Worm (Caenorhabditis elegans) whole organism, late embryonic: Measurements from ENCODE around the gene cec-2.

Source experiments
- K02D7.2 ChIP-seq: sonication (generic microtip); optimal IDR thresholded peaks from 2 replicates; lab custom pipeline; 2017; ENCODE audit warnings: mild to moderate bottlenecking, missing genetic modification characterization, missing compliant biosample characterization
- K09A11.1 ChIP-seq: sonication (generic microtip); optimal IDR thresholded peaks from 2 replicates; lab custom pipeline; 2017; ENCODE audit warnings: antibody characterized with exemption, mild to moderate bottlenecking, missing genetic modification characterization, missing compliant biosample characterization; ENCODE audit not compliant: insufficient read depth
- ceh-14 ChIP-seq: sonication (generic microtip); optimal IDR thresholded peaks from 2 replicates; lab custom pipeline; 2016; ENCODE audit warnings: missing genotype, missing genetic modification characterization, missing compliant biosample characterization
- ceh-18 ChIP-seq: sonication (generic microtip); optimal IDR thresholded peaks from 2 replicates; lab custom pipeline; 2016; ENCODE audit warnings: missing genetic modification characterization, missing compliant biosample characterization
- ceh-19 ChIP-seq: fragments of 200-800 bp; sonication (Bioruptor generic); optimal IDR thresholded peaks from 2 replicates; lab custom pipeline; 2018; ENCODE audit warnings: mild to moderate bottlenecking, missing genetic modification characterization, missing compliant biosample characterization
- ceh-2 ChIP-seq: sonication (generic microtip); optimal IDR thresholded peaks from 2 replicates; lab custom pipeline; 2016; ENCODE audit warnings: missing genotype, missing genetic modification characterization, missing compliant biosample characterization
- ceh-24 ChIP-seq: sonication (generic microtip); optimal IDR thresholded peaks from 2 replicates; lab custom pipeline; 2016; ENCODE audit warnings: mild to moderate bottlenecking, missing genetic modification characterization, missing compliant biosample characterization
- ceh-31 ChIP-seq: sonication (generic microtip); optimal IDR thresholded peaks from 2 replicates; lab custom pipeline; 2016; ENCODE audit warnings: missing genetic modification characterization, missing compliant biosample characterization
- ceh-6 ChIP-seq: fragments of 200-800 bp; sonication (Bioruptor generic); optimal IDR thresholded peaks from 2 replicates; lab custom pipeline; 2018; ENCODE audit warnings: mild to moderate bottlenecking, missing genetic modification characterization, missing compliant biosample characterization
- che-1 ChIP-seq: sonication (generic microtip); optimal IDR thresholded peaks from 2 replicates; lab custom pipeline; 2016; ENCODE audit warnings: mild to moderate bottlenecking, missing genetic modification characterization, missing compliant biosample characterization
- dmd-4 ChIP-seq: sonication (generic microtip); optimal IDR thresholded peaks from 2 replicates; lab custom pipeline; 2016; ENCODE audit warnings: borderline replicate concordance, missing genetic modification characterization, missing compliant biosample characterization
- dve-1 ChIP-seq: sonication (generic microtip); optimal IDR thresholded peaks from 2 replicates; lab custom pipeline; 2017; ENCODE audit warnings: antibody characterized with exemption, mild to moderate bottlenecking, missing genetic modification characterization, missing compliant biosample characterization
- elt-4 ChIP-seq: sonication (generic microtip); optimal IDR thresholded peaks from 2 replicates; lab custom pipeline; 2016; ENCODE audit warnings: missing genetic modification characterization, missing compliant biosample characterization
- ets-4 ChIP-seq: sonication (generic microtip); optimal IDR thresholded peaks from 2 replicates; lab custom pipeline; 2016; ENCODE audit warnings: missing genetic modification characterization, missing compliant biosample characterization
- fkh-10 ChIP-seq: fragments of 150-350 bp; optimal IDR thresholded peaks from 2 replicates; lab custom pipeline; 2014; ENCODE audit warnings: missing biosample characterization, missing genetic modification reagents, missing genetic modification characterization
- gmeb-2 ChIP-seq: sonication (generic microtip); optimal IDR thresholded peaks from 2 replicates; lab custom pipeline; 2016; ENCODE audit warnings: missing genetic modification characterization, inconsistent platforms, missing compliant biosample characterization
- hlh-15 ChIP-seq: sonication (generic microtip); optimal IDR thresholded peaks from 2 replicates; lab custom pipeline; 2016; ENCODE audit warnings: missing genetic modification characterization, missing compliant biosample characterization
- hlh-30 ChIP-seq: sonication (generic microtip); optimal IDR thresholded peaks from 2 replicates; lab custom pipeline; 2017; ENCODE audit warnings: antibody characterized with exemption, missing genetic modification characterization, missing compliant biosample characterization; ENCODE audit not compliant: insufficient read depth
- hlh-6 ChIP-seq: sonication (generic microtip); optimal IDR thresholded peaks from 2 replicates; lab custom pipeline; 2016; ENCODE audit warnings: missing genotype, missing genetic modification characterization, missing compliant biosample characterization
- lin-11 ChIP-seq: fragments of 200-800 bp; sonication (Bioruptor generic); optimal IDR thresholded peaks from 2 replicates; lab custom pipeline; 2018; ENCODE audit warnings: mild to moderate bottlenecking, missing genetic modification characterization, missing compliant biosample characterization
- mec-3 ChIP-seq: sonication (generic microtip); optimal IDR thresholded peaks from 2 replicates; lab custom pipeline; 2016; ENCODE audit warnings: borderline replicate concordance, missing genetic modification characterization, missing compliant biosample characterization
- nfya-1 ChIP-seq: sonication (generic microtip); optimal IDR thresholded peaks from 2 replicates; lab custom pipeline; 2017; ENCODE audit warnings: missing genetic modification characterization, mild to moderate bottlenecking, missing compliant biosample characterization, antibody characterized with exemption, moderate library complexity
- nhr-232 ChIP-seq: sonication (generic microtip); optimal IDR thresholded peaks from 2 replicates; lab custom pipeline; 2016; ENCODE audit warnings: missing genetic modification characterization, missing compliant biosample characterization
- pat-9 ChIP-seq: fragments of 200-800 bp; sonication (Bioruptor generic); optimal IDR thresholded peaks from 2 replicates; lab custom pipeline; 2018; ENCODE audit warnings: mild to moderate bottlenecking, missing genetic modification characterization, moderate library complexity, missing compliant biosample characterization
- pax-1 ChIP-seq: fragments of 150-350 bp; optimal IDR thresholded peaks from 2 replicates; lab custom pipeline; 2014; ENCODE audit warnings: missing biosample characterization, missing genetic modification characterization
- pha-4 ChIP-seq: fragments of 150-350 bp; optimal IDR thresholded peaks from 2 replicates; lab custom pipeline; 2018; ENCODE audit warnings: missing biosample characterization, missing genetic modification reagents, missing genetic modification characterization
- ref-2 ChIP-seq: sonication (generic microtip); optimal IDR thresholded peaks from 2 replicates; lab custom pipeline; 2016; ENCODE audit warnings: missing genetic modification characterization, missing compliant biosample characterization
- sox-2 ChIP-seq: fragments of 200-800 bp; sonication (Bioruptor generic); IDR thresholded peaks from 2 replicates; pipeline ENCODE4 v1.3.6; 2022; ENCODE audit warnings: missing genetic modification reagents, missing genetic modification characterization, missing compliant biosample characterization
- sox-4 ChIP-seq: sonication (generic microtip); optimal IDR thresholded peaks from 2 replicates; lab custom pipeline; 2017; ENCODE audit warnings: mild to moderate bottlenecking, missing genetic modification characterization, inconsistent platforms, missing compliant biosample characterization
- tbx-2 ChIP-seq: sonication (generic microtip); optimal IDR thresholded peaks from 2 replicates; lab custom pipeline; 2016; ENCODE audit warnings: missing genetic modification characterization, missing compliant biosample characterization
- ttx-3 ChIP-seq: sonication (generic microtip); optimal IDR thresholded peaks from 2 replicates; lab custom pipeline; 2016; ENCODE audit warnings: missing genetic modification reagents, missing genetic modification characterization, missing compliant biosample characterization
- unc-3 ChIP-seq, 2 experiments: fragments of 200-800 bp in 1 of 2; sonication (Bioruptor generic) in 1 of 2; sonication (generic microtip) in 1 of 2; conservative IDR thresholded peaks in 1 of 2; optimal IDR thresholded peaks in 1 of 2; 2 replicates each; pipeline versions ENCODE4 v1.3.6 to Lab custom; 2016 to 2022; ENCODE audit warnings: missing compliant biosample characterization in 2 of 2, missing genetic modification characterization in 2 of 2, missing genetic modification reagents in 1 of 2
- unc-42 ChIP-seq: sonication (generic microtip); optimal IDR thresholded peaks from 2 replicates; lab custom pipeline; 2016; ENCODE audit warnings: missing genotype, missing genetic modification characterization, missing compliant biosample characterization
- unc-55 ChIP-seq: sonication (generic microtip); optimal IDR thresholded peaks from 2 replicates; lab custom pipeline; 2017; ENCODE audit warnings: missing biosample characterization, missing genetic modification reagents, missing genetic modification characterization
- zip-5 ChIP-seq: sonication (generic microtip); optimal IDR thresholded peaks from 2 replicates; lab custom pipeline; 2016; ENCODE audit warnings: missing genetic modification characterization, missing compliant biosample characterization
- ztf-16 ChIP-seq: sonication (generic microtip); optimal IDR thresholded peaks from 2 replicates; lab custom pipeline; 2017; ENCODE audit warnings: missing genetic modification characterization, missing compliant biosample characterization

cec-2 gene

DNA sequence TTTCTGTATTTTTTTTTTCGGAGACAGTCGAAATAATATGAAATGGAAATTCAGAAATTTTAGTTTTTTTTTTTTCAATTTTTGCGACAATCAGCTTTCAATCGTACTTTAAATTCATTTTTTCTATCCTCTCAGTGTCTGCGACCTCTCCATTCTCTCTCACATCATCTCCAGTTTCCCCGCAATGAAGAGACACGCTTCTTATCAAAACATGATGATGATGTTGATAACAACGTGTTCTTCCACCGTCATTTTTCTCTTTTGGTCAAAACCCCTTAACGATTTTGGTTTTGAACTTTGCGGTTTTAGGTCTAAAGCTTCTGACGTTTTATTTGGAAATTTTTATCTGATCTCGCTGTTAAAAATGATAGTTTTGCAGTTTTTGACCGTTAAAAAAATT, 38.8 kb downstream of the cec-2 start:
- no peak for TF ChIP-seq ref-2
- TF ChIP-seq gmeb-2, result no peak
- TF ChIP-seq unc-55 (GFP tag; lab: Kevin White, UChicago), result no peak
- no peak for TF ChIP-seq che-1 (tag; lab: Kevin White, UChicago)

DNA sequence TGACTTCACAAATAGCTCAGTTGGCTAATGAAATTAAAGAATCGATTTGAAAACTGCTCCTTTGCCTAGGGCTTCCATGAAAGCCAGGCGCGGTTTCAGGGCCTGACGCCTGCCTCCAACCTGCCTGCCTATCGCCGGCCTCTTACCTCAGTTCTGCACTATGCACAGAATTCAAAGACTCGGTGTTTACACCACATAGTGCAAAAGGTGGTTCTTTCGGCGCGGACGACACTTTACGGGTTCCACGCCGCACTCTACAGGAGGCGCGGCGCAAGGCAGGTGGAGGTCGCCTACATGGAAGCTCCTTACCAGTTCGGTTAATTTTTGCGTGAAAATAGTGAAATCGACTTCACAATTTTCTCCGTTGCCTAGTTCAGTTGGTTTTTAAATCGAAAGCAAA, 39.3 kb downstream of the cec-2 start:
- TF ChIP-seq unc-55 (GFP tag; lab: Kevin White, UChicago) (no peak), ceh-24 (tag; lab: Kevin White, UChicago) (no peak), K09A11.1 (tag; lab: Kevin White, UChicago) (no peak), unc-42 (tag; lab: Kevin White, UChicago) (no peak), ceh-31 (no peak), sox-2 (GFP tag; lab: Robert Waterston, UW) (no peak), lin-11 (tag; lab: Kevin White, UChicago) (no peak), dmd-4 (tag; lab: Kevin White, UChicago) (no peak), ets-4 (tag; lab: Kevin White, UChicago) (no peak), ceh-6 (GFP tag; lab: Kevin White, UChicago) (no peak), nfya-1 (tag; lab: Kevin White, UChicago) (no peak), elt-4 (tag; lab: Kevin White, UChicago) (no peak), dve-1 (tag; lab: Kevin White, UChicago) (no peak), sox-4 (tag; lab: Kevin White, UChicago) (no peak), pax-1 (no peak), unc-3 (GFP tag; conservative IDR thresholded peaks at IDR 0.05; lab: Robert Waterston, UW) (no peak), unc-3 (tag; optimal IDR thresholded peaks at IDR 0.05; lab: Kevin White, UChicago) (no peak), K02D7.2 (tag; lab: Kevin White, UChicago) (no peak), hlh-6 (tag; lab: Kevin White, UChicago) (no peak)

- TF ChIP-seq fkh-10 (GFP tag; lab: Kevin White, UChicago) (no peak), K09A11.1 (tag; lab: Kevin White, UChicago) (no peak), ceh-2 (tag; lab: Kevin White, UChicago) (no peak), pha-4 (tag; lab: Kevin White, UChicago) (no peak), gmeb-2 (no peak), ttx-3 (no peak), hlh-15 (no peak), ceh-6 (GFP tag; lab: Kevin White, UChicago) (no peak), ztf-16 (tag; lab: Kevin White, UChicago) (no peak), sox-4 (tag; lab: Kevin White, UChicago) (no peak)
- TF ChIP-seq, all 69 proteins: peak for 0
Observed at ce11 chrIV:1211902-1212301, 41.4 kb downstream of the cec-2 start.

DNA sequence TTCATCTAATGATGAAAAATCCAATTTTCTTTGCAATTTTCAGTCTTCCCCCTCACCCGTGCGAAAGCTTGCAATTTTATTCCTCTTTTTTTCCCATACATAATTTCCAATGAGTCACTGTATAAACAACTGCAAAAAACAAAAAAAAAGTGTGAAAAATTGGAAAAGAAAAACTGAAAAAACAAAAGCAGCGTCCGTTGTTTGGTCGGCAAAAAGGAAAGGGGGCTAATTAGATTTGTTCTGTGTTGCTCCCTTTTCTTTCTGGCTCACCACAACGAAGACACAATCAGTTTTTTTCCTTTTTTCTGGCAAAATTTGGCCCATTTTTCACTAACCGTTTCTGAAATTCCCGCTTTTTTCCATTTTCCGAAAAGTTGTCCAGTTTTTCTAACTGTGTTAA, 41.8 kb downstream of the cec-2 start:
- no peak for TF ChIP-seq tbx-2 (tag; lab: Kevin White, UChicago)
- TF ChIP-seq mec-3, result no peak
- no peak for TF ChIP-seq ets-4 (tag; lab: Kevin White, UChicago)
- no peak for TF ChIP-seq pat-9 (tag; lab: Kevin White, UChicago)
- TF ChIP-seq ceh-18, result no peak
- peak; percentile 89 for TF ChIP-seq unc-42 (tag; lab: Kevin White, UChicago)
- no peak for TF ChIP-seq ceh-19 (GFP tag; lab: Kevin White, UChicago)

- TF ChIP-seq hlh-6 (tag; lab: Kevin White, UChicago), result no peak
- no peak for TF ChIP-seq gmeb-2
- no peak for TF ChIP-seq pha-4 (tag; lab: Kevin White, UChicago)
- peak; percentile 21 for TF ChIP-seq ceh-14 (tag; lab: Kevin White, UChicago)
- TF ChIP-seq hlh-30 (tag; lab: Kevin White, UChicago), result peak; percentile 34
- peak; percentile 28 for TF ChIP-seq ceh-18
- no peak for TF ChIP-seq nhr-232 (tag; lab: Kevin White, UChicago)
- TF ChIP-seq zip-5 (tag; lab: Kevin White, UChicago), result no peak
- no peak for TF ChIP-seq unc-55 (GFP tag; lab: Kevin White, UChicago)
- TF ChIP-seq ceh-31, result peak; percentile 82
- TF ChIP-seq unc-42 (tag; lab: Kevin White, UChicago), result peak; percentile 48
- TF ChIP-seq tbx-2 (tag; lab: Kevin White, UChicago), result peak; percentile 54
Observed at ce11 chrIV:1213192-1213591, 42.7 kb downstream of the cec-2 start.
